Worm (Caenorhabditis elegans): Measurements from ENCODE around the gene lin-45.

lin-45 gene

ce11 chrIV:6756374-6756773, 8.0 kb upstream of the lin-45 start (continued):
- TF ChIP-seq egl-5 (tag; optimal IDR thresholded peaks at IDR 0.05) (peak; percentile 71), daf-12 (tag; optimal IDR thresholded peaks at IDR 0.05) (no peak), fos-1 (tag; optimal IDR thresholded peaks at IDR 0.05) (no peak), nhr-43 (tag; optimal IDR thresholded peaks at IDR 0.05; ENCODE audit: poor library complexity, severe bottlenecking) (peak; percentile 67), ztf-11 (tag; optimal IDR thresholded peaks at IDR 0.05) (no peak), nhr-12 (tag; optimal IDR thresholded peaks at IDR 0.05) (no peak), elt-1 (tag; optimal IDR thresholded peaks at IDR 0.05) (peak; percentile 14), eor-1 (tag; optimal IDR thresholded peaks at IDR 0.05) (no peak), lin-39 (tag; optimal IDR thresholded peaks at IDR 0.05) (peak; percentile 74), aly-2 (tag; optimal IDR thresholded peaks at IDR 0.05) (no peak), jun-1 (tag; optimal IDR thresholded peaks at IDR 0.05) (peak; percentile 89), lsy-12 (tag; optimal IDR thresholded peaks at IDR 0.05) (peak; percentile 68), skn-1 (tag; optimal IDR thresholded peaks at IDR 0.05) (peak; percentile 63)

- TF ChIP-seq nfya-1 (tag; optimal IDR thresholded peaks at IDR 0.05; ENCODE audit: insufficient read depth) (peak; percentile 49), egl-5 (tag; optimal IDR thresholded peaks at IDR 0.05) (peak; percentile 82), unc-62 (GFP tag; optimal IDR thresholded peaks at IDR 0.05) (no peak)
Observed at ce11 chrIV:6751213-6751612, 2.8 kb upstream of the lin-45 start.

DNA sequence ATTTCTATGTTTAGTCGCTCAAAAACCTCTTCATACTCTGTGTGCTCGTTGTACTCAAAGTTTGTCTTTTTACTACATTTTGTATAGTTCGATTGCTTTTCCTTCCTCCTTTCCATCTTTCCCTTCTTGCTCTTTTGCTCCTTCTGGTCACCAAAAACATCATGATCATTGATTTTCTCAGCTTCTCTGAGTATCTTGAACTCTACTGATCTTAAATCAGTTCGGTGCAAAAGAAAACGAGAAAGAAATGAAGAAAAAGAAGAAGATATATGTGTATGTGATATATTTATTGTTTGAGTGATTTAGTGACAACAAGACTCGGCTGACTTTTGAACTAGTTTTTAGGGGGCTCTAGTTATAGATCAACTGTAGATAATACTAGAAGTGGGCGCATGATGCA, 1.7 kb upstream of the lin-45 start:
- TF ChIP-seq ceh-28 (tag; optimal IDR thresholded peaks at IDR 0.05) (no peak), nhr-12 (tag; optimal IDR thresholded peaks at IDR 0.05) (no peak), fkh-10 (GFP tag; optimal IDR thresholded peaks at IDR 0.05) (no peak), nhr-11 (tag; optimal IDR thresholded peaks at IDR 0.05) (no peak), skn-1 (tag; optimal IDR thresholded peaks at IDR 0.05) (no peak), unc-39 (tag; optimal IDR thresholded peaks at IDR 0.05) (no peak), elt-3 (tag; optimal IDR thresholded peaks at IDR 0.05) (no peak), mdl-1 (tag; optimal IDR thresholded peaks at IDR 0.05) (no peak), aly-2 (tag; optimal IDR thresholded peaks at IDR 0.05) (no peak), ZK546.5 (tag; optimal IDR thresholded peaks at IDR 0.05) (no peak), pqm-1 (tag; optimal IDR thresholded peaks at IDR 0.05) (no peak), fos-1 (tag; optimal IDR thresholded peaks at IDR 0.05) (no peak), R02D3.7 (tag; optimal IDR thresholded peaks at IDR 0.05) (no peak), nhr-25 (tag; optimal IDR thresholded peaks at IDR 0.05) (no peak)

ce11 chrIV:6747652-6748051, 720 bp downstream of the lin-45 start:
- no peak for TF ChIP-seq fkh-2 (tag; optimal IDR thresholded peaks at IDR 0.05)
- peak; percentile 28 for TF ChIP-seq ceh-28 (tag; optimal IDR thresholded peaks at IDR 0.05)
- TF ChIP-seq elt-3 (tag; optimal IDR thresholded peaks at IDR 0.05): no peak
- no peak for TF ChIP-seq R02D3.7 (tag; optimal IDR thresholded peaks at IDR 0.05)
- no peak for TF ChIP-seq snpc-4 (tag; optimal IDR thresholded peaks at IDR 0.05)
- no peak for TF ChIP-seq ceh-9 (tag; optimal IDR thresholded peaks at IDR 0.05)
- peak; percentile 22 for TF ChIP-seq nhr-43 (tag; optimal IDR thresholded peaks at IDR 0.05; ENCODE audit: poor library complexity, severe bottlenecking)
- peak; percentile 34 for TF ChIP-seq nhr-25 (tag; optimal IDR thresholded peaks at IDR 0.05)
- TF ChIP-seq hmg-11 (tag; optimal IDR thresholded peaks at IDR 0.05): peak; percentile 9
- TF ChIP-seq nhr-12 (tag; optimal IDR thresholded peaks at IDR 0.05): no peak
- peak; percentile 34 for TF ChIP-seq nfya-1 (tag; optimal IDR thresholded peaks at IDR 0.05; ENCODE audit: insufficient read depth)
- TF ChIP-seq tbx-2 (tag; optimal IDR thresholded peaks at IDR 0.05): no peak
- peak; percentile 68 for TF ChIP-seq pha-4 (tag; optimal IDR thresholded peaks at IDR 0.05)
- no peak for TF ChIP-seq zag-1 (tag; optimal IDR thresholded peaks at IDR 0.05)
- no peak for TF ChIP-seq ama-1 (optimal IDR thresholded peaks at IDR 0.05)
- TF ChIP-seq jun-1 (tag; optimal IDR thresholded peaks at IDR 0.05): no peak
- no peak for TF ChIP-seq fos-1 (tag; optimal IDR thresholded peaks at IDR 0.05)
- TF ChIP-seq lin-39 (tag; optimal IDR thresholded peaks at IDR 0.05): no peak
- peak; percentile 64 for TF ChIP-seq nhr-23 (tag; optimal IDR thresholded peaks at IDR 0.05)
- TF ChIP-seq aly-2 (tag; optimal IDR thresholded peaks at IDR 0.05): no peak
- TF ChIP-seq lin-15B (tag; optimal IDR thresholded peaks at IDR 0.05): peak; percentile 31
- no peak for TF ChIP-seq sea-2 (GFP tag; optimal IDR thresholded peaks at IDR 0.05)
- TF ChIP-seq nhr-67 (tag; optimal IDR thresholded peaks at IDR 0.05): no peak
- no peak for TF ChIP-seq ztf-4 (tag; optimal IDR thresholded peaks at IDR 0.05)

Measured in whole organism, L3 larva.